Worm (Caenorhabditis elegans) whole organism, L3 larva: ENCODE results near the gene clec-135.
A peak's percentile ranks its signal among the peaks of the same experiment; 100 is the strongest.

Experiments
- R02D3.7 ChIP-seq: fragments of 150-350 bp; optimal IDR thresholded peaks from 2 replicates; lab custom pipeline; 2014; ENCODE audit warnings: missing biosample characterization, missing genetic modification characterization
- ZK546.5 ChIP-seq: sonication (generic microtip); optimal IDR thresholded peaks from 2 replicates; lab custom pipeline; 2017; ENCODE audit warnings: missing biosample characterization, missing genetic modification characterization
- aly-2 ChIP-seq: fragments of 150-350 bp; optimal IDR thresholded peaks from 2 replicates; lab custom pipeline; 2014; ENCODE audit warnings: missing biosample characterization, missing genetic modification characterization
- ama-1 ChIP-seq: fragments of 150-350 bp; optimal IDR thresholded peaks from 2 replicates; lab custom pipeline; 2018
- ceh-28 ChIP-seq: fragments of 150-350 bp; optimal IDR thresholded peaks from 2 replicates; lab custom pipeline; 2014; ENCODE audit warnings: missing biosample characterization, missing genetic modification reagents, missing genetic modification characterization
- ceh-82 ChIP-seq: fragments of 150-350 bp; optimal IDR thresholded peaks from 2 replicates; lab custom pipeline; 2014; ENCODE audit warnings: missing biosample characterization, missing genetic modification characterization
- ceh-9 ChIP-seq: sonication (generic microtip); optimal IDR thresholded peaks from 2 replicates; lab custom pipeline; 2018; ENCODE audit warnings: missing biosample characterization, missing genetic modification characterization
- egl-27 ChIP-seq: sonication (generic microtip); optimal IDR thresholded peaks from 4 replicates; lab custom pipeline; 2017; ENCODE audit warnings: missing biosample characterization, missing genetic modification reagents, missing genetic modification characterization
- elt-1 ChIP-seq: fragments of 150-350 bp; optimal IDR thresholded peaks from 2 replicates; lab custom pipeline; 2014; ENCODE audit warnings: missing biosample characterization, missing genetic modification characterization
- elt-3 ChIP-seq, 3 experiments: fragments of 150-350 bp in 1 of 3; sonication (generic microtip) in 2 of 3; optimal IDR thresholded peaks; 2 replicates in 2 of 3; 4 replicates in 1 of 3; lab custom pipeline; 2014 to 2017; ENCODE audit warnings: missing biosample characterization in 3 of 3, missing genetic modification characterization in 3 of 3
- eor-1 ChIP-seq, 2 experiments: fragments of 150-350 bp; optimal IDR thresholded peaks; 2 replicates each; lab custom pipeline; 2014 to 2018; ENCODE audit warnings: missing biosample characterization in 2 of 2, missing genetic modification characterization in 2 of 2
- fkh-10 ChIP-seq: sonication (generic microtip); optimal IDR thresholded peaks from 2 replicates; lab custom pipeline; 2017; ENCODE audit warnings: missing biosample characterization, missing genetic modification reagents, missing genetic modification characterization
- fkh-2 ChIP-seq: fragments of 150-350 bp; optimal IDR thresholded peaks from 2 replicates; lab custom pipeline; 2014; ENCODE audit warnings: missing biosample characterization, missing genetic modification reagents, missing genetic modification characterization
- fos-1 ChIP-seq: fragments of 150-350 bp; optimal IDR thresholded peaks from 2 replicates; lab custom pipeline; 2014; ENCODE audit warnings: missing biosample characterization, missing genetic modification characterization
- hmg-11 ChIP-seq: sonication (generic microtip); optimal IDR thresholded peaks from 2 replicates; lab custom pipeline; 2016; ENCODE audit warnings: missing genetic modification characterization, missing compliant biosample characterization
- jun-1 ChIP-seq: fragments of 150-350 bp; optimal IDR thresholded peaks from 2 replicates; lab custom pipeline; 2014; ENCODE audit warnings: missing biosample characterization, missing genetic modification reagents, missing genetic modification characterization
- lin-15B ChIP-seq: fragments of 150-350 bp; optimal IDR thresholded peaks from 2 replicates; lab custom pipeline; 2014; ENCODE audit warnings: missing biosample characterization, missing genetic modification characterization
- lin-39 ChIP-seq: fragments of 150-350 bp; optimal IDR thresholded peaks from 2 replicates; lab custom pipeline; 2018; ENCODE audit warnings: missing biosample characterization, missing genetic modification reagents, missing genetic modification characterization
- lsy-12 ChIP-seq: sonication (generic microtip); optimal IDR thresholded peaks from 2 replicates; lab custom pipeline; 2016; ENCODE audit warnings: mild to moderate bottlenecking, missing genetic modification characterization, missing compliant biosample characterization
- mdl-1 ChIP-seq: fragments of 150-350 bp; optimal IDR thresholded peaks from 2 replicates; lab custom pipeline; 2014; ENCODE audit warnings: missing biosample characterization, missing genetic modification characterization
- nfya-1 ChIP-seq: sonication (generic microtip); optimal IDR thresholded peaks from 2 replicates; lab custom pipeline; 2017; ENCODE audit warnings: missing genetic modification characterization, mild to moderate bottlenecking, missing compliant biosample characterization, antibody characterized with exemption, moderate library complexity; ENCODE audit not compliant: insufficient read depth
- nhr-11 ChIP-seq: fragments of 150-350 bp; optimal IDR thresholded peaks from 2 replicates; lab custom pipeline; 2014; ENCODE audit warnings: missing biosample characterization, missing genetic modification characterization
- nhr-23 ChIP-seq: fragments of 150-350 bp; optimal IDR thresholded peaks from 2 replicates; lab custom pipeline; 2014; ENCODE audit warnings: missing biosample characterization, missing genetic modification reagents, missing genetic modification characterization
- nhr-237 ChIP-seq: fragments of 150-350 bp; optimal IDR thresholded peaks from 2 replicates; lab custom pipeline; 2014; ENCODE audit warnings: missing biosample characterization, missing genetic modification characterization
- nhr-25 ChIP-seq: sonication (generic microtip); optimal IDR thresholded peaks from 2 replicates; lab custom pipeline; 2017; ENCODE audit warnings: missing biosample characterization, missing genetic modification characterization
- nhr-67 ChIP-seq: fragments of 150-350 bp; optimal IDR thresholded peaks from 2 replicates; lab custom pipeline; 2014; ENCODE audit warnings: missing biosample characterization, missing genetic modification characterization
- nhr-77 ChIP-seq: fragments of 150-350 bp; optimal IDR thresholded peaks from 2 replicates; lab custom pipeline; 2014; ENCODE audit warnings: missing biosample characterization, missing genetic modification characterization
- pha-4 ChIP-seq: fragments of 150-350 bp; optimal IDR thresholded peaks from 2 replicates; lab custom pipeline; 2014; ENCODE audit warnings: missing biosample characterization, missing genetic modification reagents, missing genetic modification characterization
- pqm-1 ChIP-seq: fragments of 150-350 bp; optimal IDR thresholded peaks from 2 replicates; lab custom pipeline; 2017; ENCODE audit warnings: missing biosample characterization, missing genetic modification characterization, inconsistent platforms
- skn-1 ChIP-seq: fragments of 150-350 bp; optimal IDR thresholded peaks from 2 replicates; lab custom pipeline; 2014; ENCODE audit warnings: missing biosample characterization, missing genetic modification characterization
- snpc-4 ChIP-seq: fragments of 150-350 bp; optimal IDR thresholded peaks from 2 replicates; lab custom pipeline; 2014; ENCODE audit warnings: missing biosample characterization, missing genetic modification characterization
- tbx-2 ChIP-seq: sonication (generic microtip); optimal IDR thresholded peaks from 2 replicates; lab custom pipeline; 2016; ENCODE audit warnings: mild to moderate bottlenecking, missing genetic modification characterization, missing compliant biosample characterization
- zag-1 ChIP-seq: fragments of 150-350 bp; optimal IDR thresholded peaks from 2 replicates; lab custom pipeline; 2014; ENCODE audit warnings: missing biosample characterization, missing genetic modification characterization
- ztf-11 ChIP-seq: fragments of 150-350 bp; optimal IDR thresholded peaks from 2 replicates; lab custom pipeline; 2014; ENCODE audit warnings: missing biosample characterization, missing genetic modification characterization
- ztf-4 ChIP-seq: fragments of 150-350 bp; optimal IDR thresholded peaks from 2 replicates; lab custom pipeline; 2014; ENCODE audit warnings: missing biosample characterization, missing genetic modification characterization

clec-135 gene

ce11 chrII:4237701-4238214 lies 20.8 kb downstream of the clec-135 start, which contains the start of the genes fbxc-44 and C16A11.2:
TSS of gene fbxc-44 (minus strand) at chrII:4237751.
TSS of gene C16A11.2 (plus strand) at chrII:4238203.
- TF ChIP-seq nfya-1: peak; percentile 51
- TF ChIP-seq snpc-4 (tag; lab: Kevin White, UChicago): peak; percentile 27
- peak; percentile 32 for TF ChIP-seq ceh-28 (tag; lab: Kevin White, UChicago)
- no peak for TF ChIP-seq ztf-11
- TF ChIP-seq nhr-77: no peak
- TF ChIP-seq lin-15B (tag; lab: Kevin White, UChicago): no peak
- no peak for TF ChIP-seq eor-1 (tag; optimal IDR thresholded peaks at IDR 0.05; lab: Kevin White, UChicago)
- no peak for TF ChIP-seq elt-1 (tag; lab: Kevin White, UChicago)
- no peak for TF ChIP-seq fkh-10
- no peak for TF ChIP-seq ceh-82 (tag; lab: Kevin White, UChicago)
- peak; percentile 29 for TF ChIP-seq pha-4 (tag; lab: Kevin White, UChicago)
- TF ChIP-seq R02D3.7: peak; percentile 1
- no peak for TF ChIP-seq nhr-11 (tag; lab: Kevin White, UChicago)
- no peak for TF ChIP-seq skn-1 (tag; lab: Kevin White, UChicago)
- TF ChIP-seq fos-1 (tag; lab: Kevin White, UChicago): no peak
- TF ChIP-seq fkh-2 (tag; lab: Kevin White, UChicago): no peak
- TF ChIP-seq aly-2: no peak
- TF ChIP-seq lin-39: peak; percentile 14
- TF ChIP-seq lsy-12: no peak
- TF ChIP-seq tbx-2 (tag; lab: Kevin White, UChicago): no peak
- TF ChIP-seq elt-3 (tag; optimal IDR thresholded peaks at IDR 0.05; lab: Kevin White, UChicago): no peak
- peak; percentile 63 for TF ChIP-seq hmg-11
- no peak for TF ChIP-seq ZK546.5 (tag; lab: Kevin White, UChicago)
- TF ChIP-seq nhr-23 (tag; lab: Kevin White, UChicago): peak; percentile 58
- TF ChIP-seq ama-1 (lab: Kevin White, UChicago): no peak

DNA sequence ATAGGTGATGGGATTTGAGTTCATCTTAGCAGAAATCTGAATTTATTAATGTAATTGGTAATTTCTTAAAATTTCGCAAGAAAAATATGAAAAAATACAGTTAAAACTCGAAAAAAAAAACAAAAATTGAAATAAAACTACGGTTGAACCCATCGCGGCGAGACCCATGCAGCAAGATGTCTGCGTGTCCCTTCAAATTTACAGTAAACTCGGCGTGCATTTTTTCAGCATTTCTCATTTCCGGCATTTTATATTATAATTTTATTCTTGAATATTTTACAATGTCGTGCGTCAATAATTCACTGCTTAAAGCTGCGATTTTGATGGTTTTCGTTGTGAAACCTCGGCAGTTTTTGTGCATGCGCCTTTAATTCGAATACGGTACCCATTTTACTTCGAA lies 22.6 kb downstream of the clec-135 start, which contains the start of gene fbxc-43:
Gene fbxc-43, minus strand, starts transcription at position 38 of the 400 bp plus-strand sequence.
- TF ChIP-seq nfya-1: no peak
- TF ChIP-seq ama-1 (lab: Kevin White, UChicago): no peak

DNA sequence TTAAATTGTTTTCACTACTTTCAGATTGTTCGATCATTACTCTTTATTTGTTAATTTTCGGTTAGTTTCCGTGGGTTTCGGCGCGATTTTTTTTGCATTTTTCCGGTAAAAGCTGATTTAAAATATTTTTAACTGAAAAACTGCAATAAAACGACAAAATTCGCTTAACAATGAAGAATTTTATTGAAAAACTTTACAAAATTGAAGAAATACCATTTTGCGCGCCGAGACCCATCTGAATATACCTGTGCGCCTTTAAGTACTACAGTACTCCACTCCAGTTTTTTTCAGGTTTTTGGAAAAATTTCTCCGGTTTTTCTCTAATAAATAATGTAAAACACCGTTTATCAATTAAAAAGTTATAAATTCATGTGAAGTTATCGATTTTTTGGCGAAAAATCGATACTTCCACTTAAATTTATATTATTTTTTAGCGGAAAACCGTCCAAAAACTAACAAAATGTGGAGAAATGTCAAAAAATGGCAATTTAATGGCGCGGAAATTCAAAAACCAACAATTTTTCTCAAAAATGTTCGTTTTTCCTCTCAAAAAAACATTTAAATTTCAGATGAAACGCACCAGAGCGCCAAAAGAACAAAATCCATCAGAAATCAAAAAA lies 27.7 kb downstream of the clec-135 start, which contains the start of gene C16A11.10:
Gene C16A11.10, plus strand, starts transcription at position 570 of the 620 bp plus-strand sequence.
- TF ChIP-seq aly-2 (no peak), zag-1 (tag; lab: Kevin White, UChicago) (no peak), pqm-1 (no peak)

DNA sequence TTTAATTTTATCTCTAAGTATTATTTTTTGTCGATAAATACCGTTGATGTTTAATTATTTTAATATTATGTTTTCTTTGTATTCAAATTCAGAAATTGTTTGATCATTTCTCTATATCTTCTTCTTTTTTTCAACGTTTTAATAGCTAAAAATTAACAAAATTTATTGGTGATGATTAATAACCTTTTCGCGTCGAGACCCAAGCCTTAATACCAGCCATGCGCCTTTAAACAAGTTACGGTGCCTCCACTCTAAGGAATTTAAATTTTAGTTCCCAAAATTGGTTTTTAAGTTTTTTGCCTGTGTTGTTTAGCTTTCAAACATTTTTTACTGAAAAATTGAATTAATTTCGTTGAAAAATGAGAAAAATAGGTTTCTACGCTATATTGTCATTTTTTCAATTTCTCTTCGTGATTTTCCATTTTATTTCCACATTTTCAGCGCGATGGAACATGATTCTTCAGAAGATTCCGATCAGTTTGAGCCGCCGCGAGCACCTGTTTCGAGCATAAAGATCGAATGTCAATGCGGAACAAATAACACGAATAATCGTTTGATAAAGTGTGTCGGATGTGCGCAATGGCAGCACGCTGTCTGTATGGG lies 29.4 kb downstream of the clec-135 start, which contains the start of gene C16A11.3:
Gene C16A11.3, plus strand, starts transcription at position 440 of the 603 bp plus-strand sequence.
- no peak for TF ChIP-seq lin-39
- TF ChIP-seq tbx-2 (tag; lab: Kevin White, UChicago): no peak
- no peak for TF ChIP-seq fkh-2 (tag; lab: Kevin White, UChicago)
- TF ChIP-seq ama-1 (lab: Kevin White, UChicago): no peak
- no peak for TF ChIP-seq ceh-9 (tag; lab: Kevin White, UChicago)
- TF ChIP-seq nhr-237 (tag; lab: Kevin White, UChicago): no peak
- no peak for TF ChIP-seq lin-15B (tag; lab: Kevin White, UChicago)
- TF ChIP-seq egl-27 (tag; lab: Kevin White, UChicago): no peak
- no peak for TF ChIP-seq nhr-77

DNA sequence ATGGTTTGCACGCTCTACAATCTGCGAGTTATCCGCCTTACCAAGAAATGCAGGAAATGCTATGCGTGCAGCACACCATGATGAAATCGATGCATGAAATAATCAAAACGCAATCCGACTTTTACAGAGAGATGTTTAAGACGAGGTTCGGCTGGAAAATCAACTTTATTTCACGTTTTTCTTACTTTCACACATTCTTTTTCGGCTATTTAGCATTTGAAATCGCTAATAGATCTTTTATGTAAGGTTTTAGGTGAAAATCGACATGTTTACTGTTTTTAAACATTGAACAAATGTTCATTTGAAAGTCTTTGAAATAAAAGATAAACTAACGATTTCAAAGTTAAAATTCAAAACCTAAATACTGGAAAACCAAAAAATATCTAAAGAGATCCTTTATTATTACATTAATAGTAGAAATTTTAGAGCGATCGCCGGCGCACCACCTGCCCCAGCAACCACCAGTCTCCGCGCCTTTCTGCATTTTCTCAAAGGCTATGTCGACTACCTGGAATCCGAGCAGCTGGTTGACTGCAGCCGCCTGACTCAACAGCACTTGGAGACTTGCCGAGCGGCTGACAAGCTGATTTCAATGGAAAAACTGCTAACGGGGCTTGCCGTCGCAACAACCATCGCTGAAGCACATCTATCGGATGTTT lies 30.3 kb downstream of the clec-135 start:
- no peak for TF ChIP-seq mdl-1 (tag; lab: Kevin White, UChicago)
- TF ChIP-seq ama-1 (lab: Kevin White, UChicago): no peak
- TF ChIP-seq aly-2: no peak
- no peak for TF ChIP-seq ceh-28 (tag; lab: Kevin White, UChicago)
- no peak for TF ChIP-seq tbx-2 (tag; lab: Kevin White, UChicago)
- no peak for TF ChIP-seq nhr-23 (tag; lab: Kevin White, UChicago)
- TF ChIP-seq ceh-82 (tag; lab: Kevin White, UChicago): no peak
- TF ChIP-seq nhr-67 (tag; lab: Kevin White, UChicago): no peak
- TF ChIP-seq ztf-4 (tag; lab: Kevin White, UChicago): no peak
- no peak for TF ChIP-seq lin-39
- TF ChIP-seq nfya-1: no peak
- no peak for TF ChIP-seq ztf-11
- no peak for TF ChIP-seq nhr-25 (tag; lab: Kevin White, UChicago)
- no peak for TF ChIP-seq jun-1
- no peak for TF ChIP-seq egl-27 (tag; lab: Kevin White, UChicago)
